Fruit fly (Drosophila melanogaster): ENCODE data around the gene rho.

DNA sequence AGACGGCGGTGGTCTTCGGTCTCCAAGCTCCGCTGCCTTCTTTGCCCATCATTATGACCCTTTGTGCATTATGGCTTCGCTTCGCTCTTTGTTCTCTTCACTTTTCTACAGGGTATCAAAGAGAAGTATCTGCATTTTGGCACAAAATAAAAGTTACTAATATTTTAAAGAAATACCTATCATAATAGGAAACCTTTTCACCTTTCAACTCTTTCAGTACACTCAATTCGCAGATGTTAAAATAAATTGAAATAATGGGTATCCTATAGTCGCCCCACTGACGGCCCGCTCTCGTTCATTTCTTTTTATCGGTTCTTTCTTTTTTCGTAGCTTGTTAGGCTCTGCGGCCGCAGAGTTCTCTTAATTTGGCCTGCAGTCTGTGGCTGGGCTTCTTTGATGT lies 20.7 kb upstream of the rho start:
- no peak for TF ChIP-seq CG1620 (GFP tag; optimal IDR thresholded peaks at IDR 0.05)
- no peak for TF ChIP-seq CG11617 (GFP tag; optimal IDR thresholded peaks at IDR 0.05)
- TF ChIP-seq pad (GFP tag; optimal IDR thresholded peaks at IDR 0.05) = no peak
- TF ChIP-seq tj (GFP tag; optimal IDR thresholded peaks at IDR 0.05) = no peak
- no peak for TF ChIP-seq Mnt (GFP tag; optimal IDR thresholded peaks at IDR 0.05)
- no peak for TF ChIP-seq CG33017 (tag; optimal IDR thresholded peaks at IDR 0.05)
- no peak for TF ChIP-seq CG12768 (GFP tag; optimal IDR thresholded peaks at IDR 0.05)
